Worm (Caenorhabditis elegans) whole organism, early embryonic: Measurements from ENCODE around the gene T26G10.5.

Source experiments
- flt-1 ChIP-seq: fragments of 200-800 bp; sonication (Bioruptor generic); IDR thresholded peaks from 2 replicates; pipeline ENCODE4 v1.3.6; 2022; ENCODE audit warnings: missing genetic modification characterization, missing compliant biosample characterization
- hnd-1 ChIP-seq: sonication (generic microtip); optimal IDR thresholded peaks from 2 replicates; lab custom pipeline; 2016; ENCODE audit warnings: missing genetic modification characterization, missing compliant biosample characterization
- sea-1 ChIP-seq: fragments of 200-800 bp; sonication (Bioruptor generic); conservative IDR thresholded peaks from 2 replicates; pipeline ENCODE4 v1.3.6; 2022; ENCODE audit warnings: missing genetic modification characterization, missing compliant biosample characterization

DNA sequence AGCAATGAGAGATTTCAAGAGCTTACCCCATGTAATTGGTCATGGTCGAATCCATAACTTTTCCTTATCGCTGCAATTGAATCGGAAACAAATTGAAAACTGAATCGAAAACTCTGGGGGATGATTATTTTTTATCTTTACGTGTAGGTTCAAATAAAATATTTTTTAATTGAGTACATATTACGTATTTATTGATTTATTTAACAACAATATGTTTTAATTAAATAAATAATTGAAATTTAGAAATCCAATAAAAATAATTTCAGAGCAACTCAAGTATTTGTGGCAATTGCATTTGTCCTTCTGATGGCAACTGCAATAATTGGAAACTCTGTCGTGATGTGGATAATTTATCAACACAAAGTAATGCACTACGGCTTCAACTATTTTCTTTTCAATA is 40.7 kb downstream of the T26G10.5 start, which contains the start of gene C38C10.3:
- TF ChIP-seq sea-1 (GFP tag; lab: Robert Waterston, UW): no peak
- TF ChIP-seq hnd-1 (tag; lab: Kevin White, UChicago): no peak
- TF ChIP-seq flt-1 (GFP tag; lab: Robert Waterston, UW): no peak
